Worm (Caenorhabditis elegans) whole organism, L4 larva: ENCODE results near the gene T22B7.3.

Experiments
- T26A8.4 ChIP-seq: fragments of 200-800 bp; sonication (Bioruptor generic); IDR thresholded peaks from 2 replicates; pipeline ENCODE4 v1.3.6; 2022; ENCODE audit warnings: missing genetic modification characterization, missing compliant biosample characterization
- aha-1 ChIP-seq: fragments of 150-350 bp; peaks from one replicate; lab custom pipeline; 2014; ENCODE audit warnings: missing biosample characterization, missing genetic modification characterization
- ceh-62 ChIP-seq: sonication (generic microtip); optimal IDR thresholded peaks from 2 replicates; lab custom pipeline; 2017; ENCODE audit warnings: missing biosample characterization, missing genetic modification characterization
- daf-16 ChIP-seq, 3 experiments: sonication (generic microtip); optimal IDR thresholded peaks; 2 replicates each; lab custom pipeline; 2016 to 2017; ENCODE audit warnings: missing genetic modification characterization in 3 of 3, missing genetic modification reagents in 3 of 3, mild to moderate bottlenecking in 2 of 3, missing compliant biosample characterization in 2 of 3, missing biosample characterization in 1 of 3, moderate library complexity in 1 of 3
- dmd-6 ChIP-seq: fragments of 200-800 bp; sonication (Bioruptor generic); IDR thresholded peaks from 2 replicates; pipeline ENCODE4 v1.3.6; 2022; ENCODE audit warnings: missing genetic modification reagents, missing genetic modification characterization, missing compliant biosample characterization
- dmd-8 ChIP-seq: fragments of 200-800 bp; sonication (Bioruptor generic); IDR thresholded peaks from 2 replicates; pipeline ENCODE4 v1.3.6; 2022; ENCODE audit warnings: missing genetic modification characterization, missing compliant biosample characterization
- dve-1 ChIP-seq: sonication (generic microtip); optimal IDR thresholded peaks from 2 replicates; lab custom pipeline; 2017; ENCODE audit warnings: antibody characterized with exemption, mild to moderate bottlenecking, missing genetic modification characterization, missing compliant biosample characterization; ENCODE audit not compliant: insufficient read depth
- hlh-11 ChIP-seq: fragments of 200-800 bp; sonication (Bioruptor generic); optimal IDR thresholded peaks from 2 replicates; lab custom pipeline; 2018; ENCODE audit warnings: mild to moderate bottlenecking, missing genetic modification characterization, missing compliant biosample characterization
- hlh-30 ChIP-seq: sonication (generic microtip); optimal IDR thresholded peaks from 2 replicates; lab custom pipeline; 2017; ENCODE audit warnings: antibody characterized with exemption, mild to moderate bottlenecking, missing genetic modification characterization, missing compliant biosample characterization; ENCODE audit not compliant: insufficient read depth
- hmg-1.1 ChIP-seq: fragments of 200-800 bp; sonication (Bioruptor generic); IDR thresholded peaks from 2 replicates; pipeline ENCODE4 v1.3.6; 2022; ENCODE audit warnings: missing genetic modification reagents, missing genetic modification characterization, missing compliant biosample characterization
- lsy-2 ChIP-seq, 2 experiments: fragments of 150-350 bp in 1 of 2; sonication (generic microtip) in 1 of 2; optimal IDR thresholded peaks; 2 replicates each; lab custom pipeline; 2014 to 2017; ENCODE audit warnings: missing biosample characterization in 2 of 2, missing genetic modification characterization in 2 of 2
- mdl-1 ChIP-seq, 2 experiments: fragments of 150-350 bp in 1 of 2; sonication (generic microtip) in 1 of 2; optimal IDR thresholded peaks; 2 replicates each; lab custom pipeline; 2014 to 2017; ENCODE audit warnings: missing biosample characterization in 2 of 2, missing genetic modification characterization in 2 of 2
- mdt-29 ChIP-seq: fragments of 200-800 bp; sonication (Bioruptor generic); IDR thresholded peaks from 2 replicates; pipeline ENCODE4 v1.3.6; 2022; ENCODE audit warnings: missing genetic modification reagents, missing genetic modification characterization, missing compliant biosample characterization
- mes-2 ChIP-seq: sonication (generic microtip); optimal IDR thresholded peaks from 2 replicates; lab custom pipeline; 2016; ENCODE audit warnings: missing genotype, mild to moderate bottlenecking, missing genetic modification characterization, missing compliant biosample characterization; ENCODE audit not compliant: poor library complexity, severe bottlenecking
- mxl-3 ChIP-seq: fragments of 200-800 bp; sonication (Bioruptor generic); optimal IDR thresholded peaks from 2 replicates; lab custom pipeline; 2018; ENCODE audit warnings: mild to moderate bottlenecking, missing genetic modification characterization, missing compliant biosample characterization
- nhr-237 ChIP-seq: sonication (generic microtip); optimal IDR thresholded peaks from 2 replicates; lab custom pipeline; 2017; ENCODE audit warnings: missing biosample characterization, missing genetic modification characterization
- nhr-25 ChIP-seq: sonication (generic microtip); optimal IDR thresholded peaks from 2 replicates; lab custom pipeline; 2017; ENCODE audit warnings: missing genetic modification characterization, mild to moderate bottlenecking, missing compliant biosample characterization, antibody characterized with exemption, moderate library complexity, borderline replicate concordance; ENCODE audit not compliant: insufficient read depth
- nhr-28 ChIP-seq: fragments of 150-350 bp; optimal IDR thresholded peaks from 2 replicates; lab custom pipeline; 2014; ENCODE audit warnings: missing biosample characterization, missing genetic modification characterization
- nhr-41 ChIP-seq: fragments of 200-800 bp; sonication (Bioruptor generic); IDR thresholded peaks from 2 replicates; pipeline ENCODE4 v1.3.6; 2022; ENCODE audit warnings: missing genetic modification reagents, missing genetic modification characterization, missing compliant biosample characterization
- nhr-48 ChIP-seq: sonication (generic microtip); optimal IDR thresholded peaks from 2 replicates; lab custom pipeline; 2016; ENCODE audit warnings: mild to moderate bottlenecking, missing genetic modification characterization, missing compliant biosample characterization
- nhr-76 ChIP-seq: fragments of 150-350 bp; optimal IDR thresholded peaks from 2 replicates; lab custom pipeline; 2014; ENCODE audit warnings: missing biosample characterization, missing genetic modification characterization
- pqm-1 ChIP-seq: sonication (generic microtip); optimal IDR thresholded peaks from 2 replicates; lab custom pipeline; 2017; ENCODE audit warnings: missing biosample characterization, missing genetic modification characterization
- spr-3 ChIP-seq: fragments of 200-800 bp; sonication (Bioruptor generic); optimal IDR thresholded peaks from 2 replicates; lab custom pipeline; 2018; ENCODE audit warnings: mild to moderate bottlenecking, missing genetic modification characterization, missing compliant biosample characterization
- tra-1 ChIP-seq: fragments of 200-800 bp; sonication (Bioruptor generic); IDR thresholded peaks from 2 replicates; pipeline ENCODE4 v1.3.6; 2022; ENCODE audit warnings: missing genetic modification reagents, missing genetic modification characterization, missing compliant biosample characterization
- unc-39 ChIP-seq: sonication (generic microtip); optimal IDR thresholded peaks from 2 replicates; lab custom pipeline; 2017; ENCODE audit warnings: missing biosample characterization, missing genetic modification characterization
- unc-62 ChIP-seq, 3 experiments: fragments of 150-350 bp in 1 of 3; sonication (generic microtip); optimal IDR thresholded peaks in 2 of 3; peaks in 1 of 3; 1 replicate in 1 of 3; 2 replicates in 2 of 3; lab custom pipeline; 2014 to 2017; ENCODE audit warnings: missing biosample characterization in 3 of 3, missing genetic modification characterization in 3 of 3, missing genetic modification reagents in 3 of 3, missing genotype in 1 of 3
- zag-1 ChIP-seq: fragments of 150-350 bp; optimal IDR thresholded peaks from 2 replicates; lab custom pipeline; 2014; ENCODE audit warnings: missing biosample characterization, missing genetic modification characterization
- zip-2 ChIP-seq: fragments of 150-350 bp; optimal IDR thresholded peaks from 2 replicates; lab custom pipeline; 2014; ENCODE audit warnings: missing biosample characterization, missing genetic modification characterization
- ztf-7 ChIP-seq: fragments of 150-350 bp; optimal IDR thresholded peaks from 2 replicates; lab custom pipeline; 2014; ENCODE audit warnings: missing biosample characterization, missing genetic modification characterization

T22B7.3 gene

DNA sequence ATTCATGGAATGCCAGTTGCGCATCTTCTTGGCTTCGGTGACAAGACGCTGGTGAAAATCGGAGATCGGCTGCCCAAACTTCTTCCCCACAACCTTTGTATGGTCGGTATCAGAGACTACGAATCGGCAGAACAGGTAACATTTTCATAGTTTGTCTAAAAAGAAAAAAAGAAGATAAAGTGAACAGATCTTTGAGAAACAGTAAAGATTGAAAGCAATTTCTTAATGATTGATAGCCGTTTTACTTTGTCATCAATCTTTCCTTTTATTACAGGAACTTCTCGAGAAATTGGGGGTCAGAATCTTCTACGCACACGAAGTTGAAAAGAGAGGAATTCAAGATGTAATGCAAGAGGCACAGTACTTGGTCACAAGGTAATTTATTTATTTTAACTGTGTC is 16.2 kb upstream of the T22B7.3 start (continued):
- TF ChIP-seq daf-16 (GFP tag; optimal IDR thresholded peaks at IDR 0.05; lab: Kevin White, UChicago) (no peak), daf-16 (tag; optimal IDR thresholded peaks at IDR 0.05; lab: Kevin White, UChicago) (no peak), dmd-8 (no peak), dmd-6 (GFP tag; lab: Robert Waterston, UW) (no peak), spr-3 (GFP tag; lab: Kevin White, UChicago) (no peak), ceh-62 (tag; lab: Kevin White, UChicago) (no peak), nhr-25 (tag; lab: Kevin White, UChicago) (peak; percentile 22), hmg-1.1 (no peak), dve-1 (no peak), nhr-28 (tag; lab: Kevin White, UChicago) (peak; percentile 49), unc-39 (no peak), ztf-7 (tag; lab: Kevin White, UChicago) (no peak), mes-2 (tag; lab: Kevin White, UChicago) (no peak), hlh-11 (tag; lab: Kevin White, UChicago) (peak; percentile 0), lsy-2 (tag; optimal IDR thresholded peaks at IDR 0.05; lab: Kevin White, UChicago) (no peak), mxl-3 (GFP tag; lab: Kevin White, UChicago) (no peak)

DNA sequence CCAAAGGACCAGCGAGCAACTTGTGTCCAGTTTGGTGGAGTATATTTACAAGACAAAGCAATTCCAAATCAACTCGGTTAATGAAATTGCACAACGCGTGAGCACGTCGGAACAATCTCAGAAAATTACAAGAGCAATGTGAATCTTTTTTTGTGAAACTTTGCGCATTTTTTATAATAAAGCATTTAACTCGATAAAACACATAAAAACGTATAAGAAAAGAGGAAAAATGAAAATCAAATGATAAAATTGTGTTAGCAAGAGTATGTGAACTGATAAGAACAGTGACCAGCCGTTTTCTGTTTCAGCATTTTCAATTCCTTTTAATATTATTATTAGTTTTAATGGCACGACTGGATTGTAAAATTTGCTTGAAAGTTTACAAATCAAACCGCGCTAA is 15.5 kb upstream of the T22B7.3 start, which contains the start of gene T22B7.8:
TSS of gene T22B7.8 (plus strand) at position 301 of the 400 bp plus-strand sequence.
- no peak for TF ChIP-seq nhr-237 (tag; lab: Kevin White, UChicago)
- no peak for TF ChIP-seq hmg-1.1
- TF ChIP-seq lsy-2 (tag; optimal IDR thresholded peaks at IDR 0.05; lab: Kevin White, UChicago): no peak
- peak; percentile 56 for TF ChIP-seq pqm-1 (tag; lab: Kevin White, UChicago)

DNA sequence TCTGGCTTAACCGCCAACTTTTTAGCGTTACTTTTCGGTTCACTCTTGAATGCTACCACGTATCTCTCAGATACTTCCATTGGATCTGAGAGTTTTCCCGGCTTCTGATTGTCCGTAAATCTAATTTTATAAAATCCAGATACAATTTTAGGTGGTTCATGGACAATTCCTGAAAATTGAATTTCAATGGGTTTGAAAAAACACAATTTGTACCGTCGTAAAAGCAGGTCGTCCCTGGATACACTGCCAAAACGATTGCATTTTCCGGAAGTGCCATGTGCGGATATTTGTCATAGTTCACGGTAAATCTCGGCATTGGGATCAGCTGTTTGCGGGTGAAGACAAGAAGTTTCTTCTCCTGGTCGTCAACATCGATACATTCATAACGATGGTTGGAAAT is 7.6 kb upstream of the T22B7.3 start:
- no peak for TF ChIP-seq mxl-3 (GFP tag; lab: Kevin White, UChicago)
- TF ChIP-seq aha-1 (tag; lab: Kevin White, UChicago): peak; percentile 91

DNA sequence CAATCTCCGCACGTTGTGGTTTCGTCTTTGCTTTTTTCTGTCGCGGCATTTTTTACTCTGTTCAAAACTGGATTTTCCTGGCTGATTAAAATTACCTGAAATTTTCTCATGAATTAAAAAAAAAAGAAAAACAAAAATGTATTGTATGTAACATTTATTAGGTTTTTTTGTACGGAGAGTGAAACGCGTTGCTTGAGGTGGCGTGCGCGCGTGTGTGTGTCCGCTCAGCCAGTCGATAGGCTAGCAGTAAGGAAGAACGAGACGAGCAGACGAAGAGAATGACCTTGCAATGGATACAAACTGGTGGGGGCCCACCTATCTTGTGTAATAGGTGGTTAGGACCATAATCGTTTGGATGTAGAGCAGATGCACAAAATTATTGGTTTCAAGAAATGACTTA is 5.9 kb upstream of the T22B7.3 start, which contains the start of gene T22B7.4:
TSS of gene T22B7.4 (minus strand) at position 101 of the 400 bp plus-strand sequence.
- TF ChIP-seq daf-16 (GFP tag; optimal IDR thresholded peaks at IDR 0.05; lab: Kevin White, UChicago) (no peak), daf-16 (tag; optimal IDR thresholded peaks at IDR 0.05; lab: Kevin White, UChicago) (no peak), T26A8.4 (GFP tag; lab: Robert Waterston, UW) (no peak), ztf-7 (tag; lab: Kevin White, UChicago) (no peak), mdt-29 (GFP tag; lab: Robert Waterston, UW) (no peak), zip-2 (tag; lab: Kevin White, UChicago) (no peak), hmg-1.1 (0 out of 2 replicates have a peak, but pooled peaks have one; percentile 19)

DNA sequence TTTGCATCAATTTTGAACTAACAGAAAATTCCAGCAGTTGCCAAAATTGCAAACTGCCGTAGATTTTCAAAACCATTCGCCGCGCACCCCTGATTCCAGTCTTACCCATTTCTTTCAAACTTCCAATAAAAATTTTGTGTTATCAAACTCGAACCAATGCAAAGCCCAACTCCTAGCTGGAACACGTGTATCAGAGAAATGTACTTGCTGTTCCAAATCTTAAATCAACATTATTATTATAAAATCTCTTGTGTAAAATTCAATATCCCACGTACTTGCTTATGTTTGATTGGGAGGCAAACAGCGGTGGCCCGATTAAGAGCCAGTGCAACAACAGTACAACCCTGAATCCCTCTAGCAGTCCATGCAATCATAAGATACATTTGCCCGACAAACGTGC is 3.1 kb upstream of the T22B7.3 start:
- no peak for TF ChIP-seq zip-2 (tag; lab: Kevin White, UChicago)
- TF ChIP-seq unc-62 (GFP tag; optimal IDR thresholded peaks at IDR 0.05 in 1 of 2; lab: Kevin White, UChicago): peak in 1 of 2 experiments; percentile 62
- TF ChIP-seq unc-62 (tag; optimal IDR thresholded peaks at IDR 0.05; lab: Kevin White, UChicago): no peak
- no peak for TF ChIP-seq zag-1 (tag; lab: Kevin White, UChicago)
- no peak for TF ChIP-seq tra-1 (GFP tag; lab: Robert Waterston, UW)
- TF ChIP-seq, all 104 proteins: peak for 1

DNA sequence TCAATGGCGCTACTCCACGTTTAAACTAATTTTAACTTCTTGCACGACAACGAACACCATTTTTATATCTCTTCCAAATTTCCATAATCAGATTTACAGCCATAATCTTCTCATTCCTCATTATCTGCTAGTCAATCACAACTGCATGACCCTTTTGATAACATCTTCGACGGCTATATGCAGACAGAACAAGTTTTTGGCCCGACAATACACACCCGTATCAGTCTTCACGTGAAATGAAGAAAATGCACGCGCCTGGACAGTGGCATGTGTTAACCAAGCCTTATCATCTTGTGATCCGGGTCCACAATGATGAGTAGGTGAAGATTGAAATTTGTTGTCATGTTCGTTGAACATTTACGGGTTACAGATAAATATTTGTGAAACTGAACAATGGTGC is 1.6 kb upstream of the T22B7.3 start:
- TF ChIP-seq unc-62 (GFP tag; optimal IDR thresholded peaks at IDR 0.05 in 1 of 2; lab: Kevin White, UChicago): peak in 1 of 2 experiments; percentile 82
- no peak for TF ChIP-seq unc-62 (tag; optimal IDR thresholded peaks at IDR 0.05; lab: Kevin White, UChicago)
- TF ChIP-seq nhr-48: peak; percentile 76
- no peak for TF ChIP-seq dmd-8
- TF ChIP-seq dmd-6 (GFP tag; lab: Robert Waterston, UW): peak; percentile 44
- peak; percentile 94 for TF ChIP-seq hlh-30 (tag; lab: Kevin White, UChicago)
- peak; percentile 87 for TF ChIP-seq mxl-3 (GFP tag; lab: Kevin White, UChicago)
- no peak for TF ChIP-seq nhr-41 (GFP tag; lab: Robert Waterston, UW)
- TF ChIP-seq hlh-11 (tag; lab: Kevin White, UChicago): peak; percentile 77
- TF ChIP-seq zag-1 (tag; lab: Kevin White, UChicago): no peak
- TF ChIP-seq nhr-76 (tag; lab: Kevin White, UChicago): no peak
- peak; percentile 51 for TF ChIP-seq nhr-28 (tag; lab: Kevin White, UChicago)
- peak; percentile 49 to 87 for TF ChIP-seq mdl-1 (tag; optimal IDR thresholded peaks at IDR 0.05; lab: Kevin White, UChicago)
